Fruit fly (Drosophila melanogaster) S2 (cell line): Measurements from ENCODE around the gene CG5561.

Experiments used
- CG8478 ChIP-seq: fragments of >200 bp; optimal IDR thresholded peaks from 2 replicates; lab custom pipeline; 2018
- CTCF ChIP-seq, 2 experiments: fragments of >200 bp; optimal IDR thresholded peaks; 2 replicates each; lab custom pipeline; 2018

dm6 chr2L:1377635-1378034 lies 23.7 kb upstream of the CG5561 start:
- TF ChIP-seq CTCF (optimal IDR thresholded peaks at IDR 0.05; lab: Kevin White, UChicago) (no peak), CG8478 (no peak)
